Fruit fly (Drosophila melanogaster): ENCODE results near the gene SrpRbeta.
A peak's percentile ranks its signal among the peaks of the same experiment; 100 is the strongest.

The SrpRbeta gene

dm6 chr3L:8748323-8748722 is 28.3 kb upstream of the SrpRbeta start:
- TF ChIP-seq fd96Ca (GFP tag; IDR thresholded peaks at IDR 0.05): no peak
- TF ChIP-seq CG10348 (GFP tag; IDR thresholded peaks at IDR 0.05): no peak
- TF ChIP-seq EcR (GFP tag; optimal IDR thresholded peaks at IDR 0.05): no peak
- TF ChIP-seq CG32121 (GFP tag; IDR thresholded peaks at IDR 0.05): no peak
- TF ChIP-seq CG13204 (GFP tag; optimal IDR thresholded peaks at IDR 0.05): no peak
- no peak for TF ChIP-seq CG14655 (GFP tag; optimal IDR thresholded peaks at IDR 0.05)
- no peak for TF ChIP-seq Snoo (tag; optimal IDR thresholded peaks at IDR 0.05)
- TF ChIP-seq CG15710 (tag; optimal IDR thresholded peaks at IDR 0.05): no peak
- TF ChIP-seq Ets98B (GFP tag; IDR thresholded peaks at IDR 0.05): no peak
- TF ChIP-seq CG9948 (tag; optimal IDR thresholded peaks at IDR 0.05): no peak
- no peak for TF ChIP-seq CG4496 (GFP tag; IDR thresholded peaks at IDR 0.05)
- TF ChIP-seq CG8301 (tag; optimal IDR thresholded peaks at IDR 0.05): no peak
- no peak for TF ChIP-seq D1 (tag; optimal IDR thresholded peaks at IDR 0.05)
- no peak for TF ChIP-seq CG8159 (tag; optimal IDR thresholded peaks at IDR 0.05)
- TF ChIP-seq gl (tag; optimal IDR thresholded peaks at IDR 0.05): no peak

- TF ChIP-seq CG15710 (tag; optimal IDR thresholded peaks at IDR 0.05) (no peak), rn (GFP tag; IDR thresholded peaks at IDR 0.05) (no peak), Pif1B (GFP tag; optimal IDR thresholded peaks at IDR 0.05) (no peak), CG12605 (GFP tag; IDR thresholded peaks at IDR 0.05) (no peak), CG9948 (tag; optimal IDR thresholded peaks at IDR 0.05) (no peak), Ets98B (GFP tag; IDR thresholded peaks at IDR 0.05) (no peak), EcR (GFP tag; optimal IDR thresholded peaks at IDR 0.05) (no peak), CG13204 (GFP tag; optimal IDR thresholded peaks at IDR 0.05) (no peak), CG32121 (GFP tag; IDR thresholded peaks at IDR 0.05) (no peak), Pif1A (GFP tag; optimal IDR thresholded peaks at IDR 0.05) (no peak), CG10348 (GFP tag; IDR thresholded peaks at IDR 0.05) (no peak), CG8301 (tag; optimal IDR thresholded peaks at IDR 0.05) (no peak), fd96Ca (GFP tag; IDR thresholded peaks at IDR 0.05) (no peak)
These were observed 26.5 kb upstream of the SrpRbeta start for dm6 chr3L:8746519-8746918.

- TF ChIP-seq CG9948 (tag; optimal IDR thresholded peaks at IDR 0.05) (no peak), CG32121 (GFP tag; IDR thresholded peaks at IDR 0.05) (no peak), CG12605 (GFP tag; IDR thresholded peaks at IDR 0.05) (no peak)
These were observed 25.2 kb upstream of the SrpRbeta start, which contains the start of gene Prm for dm6 chr3L:8745210-8745609. Gene Prm (minus strand): TSS chr3L:8745310.

dm6 chr3L:8741051-8741468 is 21.0 kb upstream of the SrpRbeta start:
- TF ChIP-seq CG4496 (GFP tag; IDR thresholded peaks at IDR 0.05) (peak; percentile 46; the same call in 1 of the 3 replicates), CG13204 (GFP tag; optimal IDR thresholded peaks at IDR 0.05) (no peak)

- no peak for TF ChIP-seq fd96Ca (GFP tag; IDR thresholded peaks at IDR 0.05)
- TF ChIP-seq CG10348 (GFP tag; IDR thresholded peaks at IDR 0.05): no peak
- TF ChIP-seq CG17806 (tag; optimal IDR thresholded peaks at IDR 0.05): no peak
- no peak for TF ChIP-seq Snoo (tag; optimal IDR thresholded peaks at IDR 0.05)
- no peak for TF ChIP-seq EcR (GFP tag; optimal IDR thresholded peaks at IDR 0.05)
- TF ChIP-seq CG4496 (GFP tag; IDR thresholded peaks at IDR 0.05): no peak
- no peak for TF ChIP-seq CG8159 (tag; optimal IDR thresholded peaks at IDR 0.05)
- TF ChIP-seq Pif1B (GFP tag; optimal IDR thresholded peaks at IDR 0.05): no peak
- TF ChIP-seq CG13204 (GFP tag; optimal IDR thresholded peaks at IDR 0.05): no peak
- TF ChIP-seq CG9948 (tag; optimal IDR thresholded peaks at IDR 0.05): no peak
- TF ChIP-seq Ets98B (GFP tag; IDR thresholded peaks at IDR 0.05): no peak
- no peak for TF ChIP-seq CG34367 (tag; optimal IDR thresholded peaks at IDR 0.05)
- no peak for TF ChIP-seq CG8301 (tag; optimal IDR thresholded peaks at IDR 0.05)
- TF ChIP-seq D1 (tag; optimal IDR thresholded peaks at IDR 0.05): no peak
These were observed 11.5 kb upstream of the SrpRbeta start, which contains the start of gene Cp16 for dm6 chr3L:8731494-8731994. Gene Cp16 (plus strand): TSS chr3L:8731944.

- TF ChIP-seq CG4496 (GFP tag; IDR thresholded peaks at IDR 0.05) (no peak), fd96Ca (GFP tag; IDR thresholded peaks at IDR 0.05) (no peak), CG13204 (GFP tag; optimal IDR thresholded peaks at IDR 0.05) (no peak), CG8301 (tag; optimal IDR thresholded peaks at IDR 0.05) (no peak), CG8159 (tag; optimal IDR thresholded peaks at IDR 0.05) (no peak), CG9948 (tag; optimal IDR thresholded peaks at IDR 0.05) (no peak), EcR (GFP tag; optimal IDR thresholded peaks at IDR 0.05) (no peak), rn (GFP tag; IDR thresholded peaks at IDR 0.05) (no peak), CG15710 (tag; optimal IDR thresholded peaks at IDR 0.05) (no peak), CG12605 (GFP tag; IDR thresholded peaks at IDR 0.05) (no peak), CG10348 (GFP tag; IDR thresholded peaks at IDR 0.05) (no peak)
These were observed 9.5 kb upstream of the SrpRbeta start, which contains the start of gene Cp19 for dm6 chr3L:8729565-8729964. Gene Cp19 (plus strand): TSS chr3L:8729865.

dm6 chr3L:8728181-8728580 is 8.2 kb upstream of the SrpRbeta start, which contains the start of gene Cp15:
Gene Cp15 (plus strand): TSS chr3L:8728481.
- TF ChIP-seq CG10348 (GFP tag; IDR thresholded peaks at IDR 0.05): no peak
- TF ChIP-seq CG8159 (tag; optimal IDR thresholded peaks at IDR 0.05): no peak
- TF ChIP-seq CG12605 (GFP tag; IDR thresholded peaks at IDR 0.05): no peak
- TF ChIP-seq Ets98B (GFP tag; IDR thresholded peaks at IDR 0.05): no peak
